Fruit fly (Drosophila melanogaster): ENCODE results near the gene alpha-Est5.
A peak's percentile ranks its signal among the peaks of the same experiment; 100 is the strongest.

Gene alpha-Est5

dm6 chr3R:7504989-7505761 lies 31.0 kb downstream of the alpha-Est5 start, which contains the start of gene alpha-Est9 (continued):
- no peak for TF ChIP-seq CG8359 (GFP tag; optimal IDR thresholded peaks at IDR 0.05; ENCODE audit: borderline replicate concordance)
- TF ChIP-seq CG31224 (GFP tag; IDR thresholded peaks at IDR 0.05) = no peak
- TF ChIP-seq crp (GFP tag; optimal IDR thresholded peaks at IDR 0.05) = no peak
- no peak for TF ChIP-seq Dip2 (GFP tag; IDR thresholded peaks at IDR 0.05)
- TF ChIP-seq Dip3 (GFP tag; optimal IDR thresholded peaks at IDR 0.05) = no peak
- TF ChIP-seq zfh2 (GFP tag; optimal IDR thresholded peaks at IDR 0.05) = no peak
- 0 out of 3 replicates have a peak, but pooled peaks have one; percentile 25 for TF ChIP-seq CG2199 (GFP tag; IDR thresholded peaks at IDR 0.05)
- peak; percentile 25; the same call in 1 of the 3 replicates for TF ChIP-seq dysf (GFP tag; IDR thresholded peaks at IDR 0.05)
- no peak for TF ChIP-seq Bteb2 (GFP tag; optimal IDR thresholded peaks at IDR 0.05)
- TF ChIP-seq D19A (tag; optimal IDR thresholded peaks at IDR 0.05) = no peak
- no peak for TF ChIP-seq salm (tag; optimal IDR thresholded peaks at IDR 0.05)
- TF ChIP-seq CG12769 (tag; optimal IDR thresholded peaks at IDR 0.05) = peak; percentile 57
- TF ChIP-seq CG14014 (GFP tag; IDR thresholded peaks at IDR 0.05) = 0 out of 2 replicates have a peak, but pooled peaks have one; percentile 31
- TF ChIP-seq sug (tag; optimal IDR thresholded peaks at IDR 0.05) = peak; percentile 67
- TF ChIP-seq CG14050 (GFP tag; IDR thresholded peaks at IDR 0.05) = no peak
- no peak for TF ChIP-seq Taf1 (GFP tag; IDR thresholded peaks at IDR 0.05)
- peak; percentile 27 for TF ChIP-seq CG15514 (GFP tag; optimal IDR thresholded peaks at IDR 0.05)
- TF ChIP-seq CG4707 (GFP tag; optimal IDR thresholded peaks at IDR 0.05) = no peak
- peak; percentile 1 for TF ChIP-seq NfI (GFP tag; optimal IDR thresholded peaks at IDR 0.05)
- no peak for TF ChIP-seq CG9876 (GFP tag; optimal IDR thresholded peaks at IDR 0.05)
- peak; percentile 47 for TF ChIP-seq CG10543 (GFP tag; optimal IDR thresholded peaks at IDR 0.05)
- no peak for TF ChIP-seq CG17359 (tag; optimal IDR thresholded peaks at IDR 0.05)
- TF ChIP-seq Xbp1 (GFP tag; optimal IDR thresholded peaks at IDR 0.05) = no peak
- no peak for TF ChIP-seq CG2875 (GFP tag; optimal IDR thresholded peaks at IDR 0.05)
- TF ChIP-seq Elba2 (GFP tag; optimal IDR thresholded peaks at IDR 0.05) = no peak
- no peak for TF ChIP-seq CG17829 (tag; optimal IDR thresholded peaks at IDR 0.05)
- TF ChIP-seq CG13287 (GFP tag; IDR thresholded peaks at IDR 0.05; ENCODE audit: partially characterized antibody) = peak; percentile 43; the same call in 1 of the 2 replicates
- TF ChIP-seq Chrac-16 (GFP tag; optimal IDR thresholded peaks at IDR 0.05) = no peak
- no peak for TF ChIP-seq ara (GFP tag; IDR thresholded peaks at IDR 0.05)
- 0 out of 2 replicates have a peak, but pooled peaks have one; percentile 31 for TF ChIP-seq Atf6 (GFP tag; IDR thresholded peaks at IDR 0.05)
- no peak for TF ChIP-seq lola (GFP tag; optimal IDR thresholded peaks at IDR 0.05)
- TF ChIP-seq ssp (GFP tag; IDR thresholded peaks at IDR 0.05) = no peak
- no peak for TF ChIP-seq klu (GFP tag; IDR thresholded peaks at IDR 0.05)
- peak; percentile 63 for TF ChIP-seq sens (GFP tag)
- TF ChIP-seq chn (GFP tag; optimal IDR thresholded peaks at IDR 0.05) = no peak
- no peak for TF ChIP-seq CG5245 (GFP tag; optimal IDR thresholded peaks at IDR 0.05)
- no peak for TF ChIP-seq CG13424 (tag; optimal IDR thresholded peaks at IDR 0.05)
- TF ChIP-seq CG34224 (GFP tag; IDR thresholded peaks at IDR 0.05; ENCODE audit: partially characterized antibody) = 0 out of 3 replicates have a peak, but pooled peaks have one; percentile 22
- TF ChIP-seq corto (GFP tag; optimal IDR thresholded peaks at IDR 0.05) = no peak
- peak; percentile 78 for TF ChIP-seq mirr (GFP tag; optimal IDR thresholded peaks at IDR 0.05)
- TF ChIP-seq gro (GFP tag; optimal IDR thresholded peaks at IDR 0.05) = peak; percentile 23
- TF ChIP-seq Jarid2 (GFP tag; optimal IDR thresholded peaks at IDR 0.05) = peak; percentile 85
- TF ChIP-seq Asciz (GFP tag; optimal IDR thresholded peaks at IDR 0.05) = no peak
- no peak for TF ChIP-seq CG43689 (GFP tag; IDR thresholded peaks at IDR 0.05)
- TF ChIP-seq chif (GFP tag; optimal IDR thresholded peaks at IDR 0.05) = no peak
- no peak for TF ChIP-seq Gsc (GFP tag; IDR thresholded peaks at IDR 0.05)
- no peak for TF ChIP-seq Camta (GFP tag; optimal IDR thresholded peaks at IDR 0.05)
- TF ChIP-seq Adf1 (GFP tag; IDR thresholded peaks at IDR 0.05) = peak; percentile 17; the same call in 1 of the 2 replicates
- no peak for TF ChIP-seq CG13624 (GFP tag; optimal IDR thresholded peaks at IDR 0.05)
